Worm (Caenorhabditis elegans): ENCODE data around the gene K12H4.3.

Gene K12H4.3

DNA sequence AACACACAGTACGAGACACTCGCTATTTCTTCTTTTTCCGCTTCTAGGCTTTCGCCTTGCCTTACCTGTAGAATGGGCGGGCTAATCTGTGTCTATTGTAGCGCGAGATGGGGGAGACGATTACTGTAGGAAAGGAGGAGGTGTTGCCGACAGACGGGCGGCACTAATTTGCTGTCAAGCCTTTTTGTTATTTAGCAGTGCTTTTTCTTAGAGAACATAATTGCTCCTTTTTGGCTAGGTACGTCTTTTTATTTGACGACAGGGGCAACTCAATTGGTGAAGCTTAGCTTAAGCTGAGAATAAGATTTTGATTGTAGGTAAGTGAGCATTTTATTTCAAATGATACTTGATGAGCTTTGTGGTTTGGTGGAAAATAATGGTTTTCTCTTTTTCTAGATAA is 17.8 kb downstream of the K12H4.3 start:
- TF ChIP-seq elt-1 (tag; optimal IDR thresholded peaks at IDR 0.05; ENCODE audit: borderline replicate concordance, insufficient read depth), result no peak
- TF ChIP-seq elt-3 (tag; optimal IDR thresholded peaks at IDR 0.05), result no peak
- TF ChIP-seq cnd-1 (tag; optimal IDR thresholded peaks at IDR 0.05), result no peak
- TF ChIP-seq zip-8 (tag; optimal IDR thresholded peaks at IDR 0.05), result no peak
- TF ChIP-seq sptf-1 (tag; optimal IDR thresholded peaks at IDR 0.05), result no peak
- TF ChIP-seq nhr-237 (tag; optimal IDR thresholded peaks at IDR 0.05), result no peak
- no peak for TF ChIP-seq nhr-28 (tag; optimal IDR thresholded peaks at IDR 0.05)
- peak; percentile 69 for TF ChIP-seq ham-2 (GFP tag; optimal IDR thresholded peaks at IDR 0.05)
- peak; percentile 5 for TF ChIP-seq lsy-2 (tag; optimal IDR thresholded peaks at IDR 0.05)
- TF ChIP-seq ceh-39 (tag; optimal IDR thresholded peaks at IDR 0.05), result no peak

DNA sequence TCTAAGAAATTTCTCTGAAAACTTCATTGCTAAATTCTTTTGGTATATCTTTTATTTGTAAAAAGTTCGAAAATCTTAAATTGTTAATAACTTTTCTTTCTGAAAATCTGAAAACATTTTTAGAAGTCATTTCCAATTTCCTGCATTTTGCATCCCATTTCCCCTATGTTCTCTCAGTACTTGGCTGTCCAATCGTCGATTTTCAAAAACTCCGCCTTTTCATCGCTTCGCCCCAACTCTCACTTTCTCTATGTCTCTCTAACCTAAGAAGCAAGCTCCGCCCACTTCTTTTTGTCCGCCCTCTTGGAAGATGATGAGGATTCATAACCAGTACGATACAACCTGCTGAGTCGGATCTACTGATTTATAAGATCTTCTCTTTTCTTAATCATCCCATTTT is 19.3 kb downstream of the K12H4.3 start:
- no peak for TF ChIP-seq sem-2 (GFP tag; optimal IDR thresholded peaks at IDR 0.05)
- no peak for TF ChIP-seq pha-4 (tag; optimal IDR thresholded peaks at IDR 0.05)
- peak; percentile 66 for TF ChIP-seq lsy-2 (tag; optimal IDR thresholded peaks at IDR 0.05)
- TF ChIP-seq ces-1 (GFP tag; optimal IDR thresholded peaks at IDR 0.05), result no peak
- TF ChIP-seq nhr-28 (tag; optimal IDR thresholded peaks at IDR 0.05), result no peak

DNA sequence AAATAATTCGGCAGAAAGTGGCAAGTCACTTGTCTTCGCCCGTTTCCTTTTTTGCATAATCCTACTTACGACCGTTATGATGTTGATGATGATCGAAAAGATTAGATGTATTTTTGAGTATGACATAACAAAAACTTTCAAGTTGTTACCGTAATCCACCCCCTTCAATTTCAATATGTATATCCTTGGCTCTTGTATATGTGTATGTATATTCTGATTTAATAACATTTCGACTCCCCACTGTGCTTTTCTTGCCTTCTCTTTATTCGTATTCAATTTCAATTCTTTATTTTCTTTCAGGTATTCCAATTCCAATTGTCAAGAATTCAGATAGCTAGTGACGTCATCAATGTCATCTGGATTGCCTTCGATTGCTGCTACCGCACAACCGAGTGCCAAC is 21.2 kb downstream of the K12H4.3 start, which contains the start of gene pros-1:
pros-1 (plus strand) TSS at position 301 of the 400 bp plus-strand sequence.
- TF ChIP-seq sptf-1 (tag; optimal IDR thresholded peaks at IDR 0.05), result no peak

DNA sequence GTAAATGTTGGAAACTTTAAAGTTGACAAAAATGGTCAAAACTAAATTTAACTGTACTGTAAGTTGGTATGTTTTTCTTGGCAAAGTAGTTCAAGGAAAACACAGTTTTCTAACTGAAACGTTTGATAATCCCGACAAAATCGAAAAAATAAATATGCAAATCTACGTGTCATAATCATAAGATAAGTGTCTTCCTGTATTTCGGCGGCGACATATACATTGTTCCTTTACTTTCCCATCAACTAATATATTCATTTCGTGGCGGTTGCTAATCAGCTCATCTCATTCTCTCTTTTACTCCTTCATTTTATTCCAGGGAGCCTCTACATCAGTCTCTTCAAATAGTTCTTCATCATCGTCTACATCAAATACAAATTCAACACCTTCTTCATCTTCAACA is 22.0 kb downstream of the K12H4.3 start:
- TF ChIP-seq nhr-12 (tag; optimal IDR thresholded peaks at IDR 0.05) (no peak), pha-4 (tag; optimal IDR thresholded peaks at IDR 0.05) (no peak), sptf-1 (tag; optimal IDR thresholded peaks at IDR 0.05) (no peak), blmp-1 (tag; optimal IDR thresholded peaks at IDR 0.05) (no peak), bed-3 (GFP tag; optimal IDR thresholded peaks at IDR 0.05) (no peak), M03D4.4 (tag; optimal IDR thresholded peaks at IDR 0.05) (no peak), tbx-8 (GFP tag; optimal IDR thresholded peaks at IDR 0.05) (no peak), snpc-4 (tag; optimal IDR thresholded peaks at IDR 0.05) (no peak), ceh-39 (tag; optimal IDR thresholded peaks at IDR 0.05) (no peak), unc-39 (tag; optimal IDR thresholded peaks at IDR 0.05) (no peak), lin-13 (tag; optimal IDR thresholded peaks at IDR 0.05) (no peak), unc-120 (tag; optimal IDR thresholded peaks at IDR 0.05; ENCODE audit: poor library complexity, severe bottlenecking) (no peak), sem-2 (GFP tag; optimal IDR thresholded peaks at IDR 0.05) (no peak)

DNA sequence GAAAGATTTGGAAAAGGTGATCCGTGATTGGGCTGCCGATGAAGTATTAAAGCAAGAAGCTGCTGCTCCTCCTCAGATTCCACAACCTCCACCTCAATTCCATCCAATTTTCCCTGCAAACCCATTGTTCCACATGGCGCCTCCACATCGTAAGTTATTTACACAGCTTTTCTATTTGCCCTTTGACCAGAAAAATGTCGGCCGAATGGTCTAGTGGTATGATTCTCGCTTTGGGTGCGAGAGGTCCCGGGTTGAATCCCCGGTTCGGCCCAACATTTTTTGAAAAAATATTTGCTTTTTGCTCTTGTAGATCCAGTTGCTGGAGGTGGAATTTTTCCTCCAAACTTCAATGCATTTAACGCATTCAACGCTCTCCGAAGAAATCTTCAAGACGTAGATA is 23.4 kb downstream of the K12H4.3 start:
- no peak for TF ChIP-seq bed-3 (GFP tag; optimal IDR thresholded peaks at IDR 0.05)
- TF ChIP-seq elt-3 (tag; optimal IDR thresholded peaks at IDR 0.05), result no peak
- TF ChIP-seq ces-1 (GFP tag; optimal IDR thresholded peaks at IDR 0.05), result no peak
- peak; percentile 2 for TF ChIP-seq mls-2 (tag; optimal IDR thresholded peaks at IDR 0.05)
- peak; percentile 34 for TF ChIP-seq sptf-1 (tag; optimal IDR thresholded peaks at IDR 0.05)
- TF ChIP-seq ceh-83 (GFP tag; optimal IDR thresholded peaks at IDR 0.05), result no peak
- TF ChIP-seq cnd-1 (tag; optimal IDR thresholded peaks at IDR 0.05), result peak; percentile 16
- TF ChIP-seq mab-5 (tag; optimal IDR thresholded peaks at IDR 0.05), result no peak
- TF ChIP-seq M03D4.4 (tag; optimal IDR thresholded peaks at IDR 0.05), result peak; percentile 36
- no peak for TF ChIP-seq flh-1 (GFP tag; optimal IDR thresholded peaks at IDR 0.05)

DNA sequence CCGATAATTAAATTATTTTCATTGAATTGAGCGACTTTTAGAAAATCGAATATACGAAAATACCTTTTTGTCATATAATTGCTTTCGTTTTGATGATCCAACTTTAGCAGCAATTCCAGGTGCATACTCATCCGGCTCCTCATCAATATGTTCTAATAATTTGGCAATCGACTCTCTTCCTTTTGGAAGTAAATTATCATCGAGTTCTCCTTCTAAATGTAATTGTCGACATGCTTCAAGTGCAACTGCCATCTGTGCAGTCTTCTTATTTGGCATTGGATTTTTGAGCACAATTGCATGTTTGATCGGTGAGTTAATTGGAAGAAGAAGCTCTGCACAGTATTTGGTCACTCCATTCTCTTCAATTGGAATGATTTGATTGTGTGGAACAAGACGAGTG is 31.3 kb downstream of the K12H4.3 start:
- TF ChIP-seq lin-13 (tag; optimal IDR thresholded peaks at IDR 0.05) (no peak), nhr-28 (tag; optimal IDR thresholded peaks at IDR 0.05) (no peak), ceh-83 (GFP tag; optimal IDR thresholded peaks at IDR 0.05) (no peak), M03D4.4 (tag; optimal IDR thresholded peaks at IDR 0.05) (no peak), ceh-39 (tag; optimal IDR thresholded peaks at IDR 0.05) (no peak), flh-1 (GFP tag; optimal IDR thresholded peaks at IDR 0.05) (no peak), lin-32 (GFP tag; optimal IDR thresholded peaks at IDR 0.05) (no peak), elt-3 (tag; optimal IDR thresholded peaks at IDR 0.05) (no peak), cnd-1 (tag; optimal IDR thresholded peaks at IDR 0.05) (no peak), zip-8 (tag; optimal IDR thresholded peaks at IDR 0.05) (no peak)

DNA sequence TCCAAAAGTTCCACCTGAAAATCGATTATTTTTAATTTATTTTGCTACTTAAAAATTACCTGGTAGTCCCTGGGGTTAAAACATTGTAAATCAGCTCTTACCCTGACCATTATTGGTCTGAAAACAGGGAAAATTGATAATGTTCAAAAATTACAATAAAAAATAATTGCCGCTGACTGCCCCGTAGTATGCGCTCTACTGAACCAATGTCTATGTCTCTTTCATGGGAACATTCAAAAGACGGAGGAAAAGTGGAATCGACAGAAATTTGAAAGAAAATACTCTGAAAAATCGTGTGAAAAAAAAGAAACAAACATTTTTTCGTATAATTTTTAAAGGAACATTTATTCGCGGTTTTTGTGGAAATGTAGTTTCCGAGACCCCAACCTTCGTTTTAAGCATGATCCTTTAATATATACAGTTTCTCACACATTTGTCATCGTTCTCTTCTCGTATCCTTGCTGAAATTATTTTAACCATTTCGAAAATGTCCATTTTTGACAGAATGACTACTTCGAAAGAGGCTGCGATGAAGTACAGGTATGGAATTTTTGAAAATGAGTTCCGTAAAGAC is 34.4 kb downstream of the K12H4.3 start, which contains the start of the genes dcr-1 and apc-2:
dcr-1 (minus strand) TSS at position 117 of the 574 bp plus-strand sequence.
apc-2 (plus strand) TSS at position 465 of the 574 bp plus-strand sequence.
- TF ChIP-seq cnd-1 (tag; optimal IDR thresholded peaks at IDR 0.05) (no peak), elt-3 (tag; optimal IDR thresholded peaks at IDR 0.05) (no peak), lin-32 (GFP tag; optimal IDR thresholded peaks at IDR 0.05) (no peak), zip-8 (tag; optimal IDR thresholded peaks at IDR 0.05) (no peak), ces-1 (GFP tag; optimal IDR thresholded peaks at IDR 0.05) (no peak), mls-2 (tag; optimal IDR thresholded peaks at IDR 0.05) (no peak), unc-39 (tag; optimal IDR thresholded peaks at IDR 0.05) (no peak), sem-2 (GFP tag; optimal IDR thresholded peaks at IDR 0.05) (no peak), nhr-28 (tag; optimal IDR thresholded peaks at IDR 0.05) (no peak), nhr-2 (tag; optimal IDR thresholded peaks at IDR 0.05) (no peak), unc-62 (GFP tag; optimal IDR thresholded peaks at IDR 0.05) (no peak)
